Worm (Caenorhabditis elegans) whole organism, late embryonic: Measurements from ENCODE around the gene orc-5.

Experiments used
- K09A11.1 ChIP-seq: sonication (generic microtip); optimal IDR thresholded peaks from 2 replicates; lab custom pipeline; 2017; ENCODE audit warnings: antibody characterized with exemption, mild to moderate bottlenecking, missing genetic modification characterization, missing compliant biosample characterization; ENCODE audit not compliant: insufficient read depth
- ahr-1 ChIP-seq: sonication (generic microtip); optimal IDR thresholded peaks from 2 replicates; lab custom pipeline; 2016; ENCODE audit warnings: missing genetic modification characterization, missing compliant biosample characterization
- ceh-30 ChIP-seq: fragments of 150-350 bp; optimal IDR thresholded peaks from 2 replicates; lab custom pipeline; 2014; ENCODE audit warnings: missing biosample characterization, missing genetic modification characterization
- nhr-11 ChIP-seq: fragments of 150-350 bp; optimal IDR thresholded peaks from 2 replicates; lab custom pipeline; 2014; ENCODE audit warnings: missing biosample characterization, missing genetic modification characterization
- odd-2 ChIP-seq: sonication (generic microtip); optimal IDR thresholded peaks from 2 replicates; lab custom pipeline; 2017; ENCODE audit warnings: antibody characterized with exemption, mild to moderate bottlenecking, missing genetic modification characterization, missing compliant biosample characterization
- pat-9 ChIP-seq: fragments of 200-800 bp; sonication (Bioruptor generic); optimal IDR thresholded peaks from 2 replicates; lab custom pipeline; 2018; ENCODE audit warnings: mild to moderate bottlenecking, missing genetic modification characterization, moderate library complexity, missing compliant biosample characterization
- pqm-1 ChIP-seq: sonication (generic microtip); optimal IDR thresholded peaks from 2 replicates; lab custom pipeline; 2016; ENCODE audit warnings: missing genetic modification characterization, missing compliant biosample characterization

ce11 chrIV:10711729-10712128, 22.7 kb downstream of the orc-5 start, which contains the start of gene glb-21:
- TF ChIP-seq pqm-1 (no peak), ceh-30 (tag; lab: Kevin White, UChicago) (no peak), nhr-11 (tag; lab: Kevin White, UChicago) (no peak), ahr-1 (tag; lab: Kevin White, UChicago) (no peak), pat-9 (tag; lab: Kevin White, UChicago) (no peak), odd-2 (tag; lab: Kevin White, UChicago) (no peak), K09A11.1 (tag; lab: Kevin White, UChicago) (no peak)
